Worm (Caenorhabditis elegans) whole organism, L4 larva: Measurements from ENCODE around the gene eol-1.

Experiments
- F10B5.3 ChIP-seq: sonication (generic microtip); optimal IDR thresholded peaks from 2 replicates; lab custom pipeline; 2016; ENCODE audit warnings: mild to moderate bottlenecking, missing genetic modification characterization, missing compliant biosample characterization
- F26F4.8 ChIP-seq: fragments of 200-800 bp; sonication (Bioruptor generic); conservative IDR thresholded peaks from 2 replicates; pipeline ENCODE4 v1.3.6; 2022; ENCODE audit warnings: missing genetic modification characterization, missing compliant biosample characterization
- F37D6.2 ChIP-seq: sonication (generic microtip); optimal IDR thresholded peaks from 2 replicates; lab custom pipeline; 2016; ENCODE audit warnings: mild to moderate bottlenecking, missing genetic modification characterization, missing compliant biosample characterization
- F44E2.7 ChIP-seq: fragments of 200-800 bp; sonication (Bioruptor generic); IDR thresholded peaks from 2 replicates; pipeline ENCODE4 v2.1.2; 2022; ENCODE audit warnings: missing genetic modification characterization, missing compliant biosample characterization
- F49E8.2 ChIP-seq: sonication (generic microtip); optimal IDR thresholded peaks from 2 replicates; lab custom pipeline; 2016; ENCODE audit warnings: missing compliant biosample characterization, mild to moderate bottlenecking, missing genetic modification characterization, borderline replicate concordance
- Y105C5A.15 ChIP-seq: fragments of 200-800 bp; sonication (Bioruptor generic); IDR thresholded peaks from 2 replicates; pipeline ENCODE4 v1.3.6; 2022; ENCODE audit warnings: missing genetic modification characterization, missing compliant biosample characterization
- Y48G9A.11 ChIP-seq: fragments of 200-800 bp; sonication (Bioruptor generic); IDR thresholded peaks from 2 replicates; pipeline ENCODE4 v1.3.6; 2022; ENCODE audit warnings: missing genetic modification reagents, missing genetic modification characterization, missing compliant biosample characterization
- ZK546.5 ChIP-seq, 2 experiments: sonication (generic microtip); optimal IDR thresholded peaks; 2 replicates each; lab custom pipeline; 2017; ENCODE audit warnings: missing biosample characterization in 2 of 2, missing genetic modification characterization in 2 of 2
- aha-1 ChIP-seq: fragments of 150-350 bp; peaks from one replicate; lab custom pipeline; 2014; ENCODE audit warnings: missing biosample characterization, missing genetic modification characterization
- aly-2 ChIP-seq: sonication (generic microtip); optimal IDR thresholded peaks from 2 replicates; lab custom pipeline; 2018; ENCODE audit warnings: missing biosample characterization, missing genetic modification characterization
- arid-1 ChIP-seq: fragments of 200-800 bp; sonication (Bioruptor generic); conservative IDR thresholded peaks from 2 replicates; pipeline ENCODE4 v1.3.6; 2022; ENCODE audit warnings: missing genetic modification reagents, missing genetic modification characterization, missing compliant biosample characterization
- cey-2 ChIP-seq: sonication (generic microtip); optimal IDR thresholded peaks from 3 replicates; lab custom pipeline; 2017; ENCODE audit warnings: missing genetic modification characterization, mild to moderate bottlenecking, missing compliant biosample characterization, antibody characterized with exemption, borderline replicate concordance; ENCODE audit not compliant: insufficient read depth
- daf-12 ChIP-seq: fragments of 150-350 bp; optimal IDR thresholded peaks from 2 replicates; lab custom pipeline; 2014; ENCODE audit warnings: missing biosample characterization, missing genetic modification reagents, missing genetic modification characterization
- dmd-8 ChIP-seq: fragments of 200-800 bp; sonication (Bioruptor generic); IDR thresholded peaks from 2 replicates; pipeline ENCODE4 v1.3.6; 2022; ENCODE audit warnings: missing genetic modification characterization, missing compliant biosample characterization
- dmd-9 ChIP-seq: fragments of 200-800 bp; sonication (Bioruptor generic); IDR thresholded peaks from 2 replicates; pipeline ENCODE4 v1.3.6; 2022; ENCODE audit warnings: missing genetic modification reagents, missing genetic modification characterization, missing compliant biosample characterization
- dve-1 ChIP-seq: sonication (generic microtip); optimal IDR thresholded peaks from 2 replicates; lab custom pipeline; 2017; ENCODE audit warnings: antibody characterized with exemption, mild to moderate bottlenecking, missing genetic modification characterization, missing compliant biosample characterization; ENCODE audit not compliant: insufficient read depth
- egl-27 ChIP-seq: sonication (generic microtip); optimal IDR thresholded peaks from 3 replicates; lab custom pipeline; 2017; ENCODE audit warnings: missing biosample characterization, missing genetic modification reagents, missing genetic modification characterization
- fkh-10 ChIP-seq: fragments of 150-350 bp; optimal IDR thresholded peaks from 2 replicates; lab custom pipeline; 2014; ENCODE audit warnings: missing biosample characterization, missing genetic modification reagents, missing genetic modification characterization
- fos-1 ChIP-seq: fragments of 150-350 bp; optimal IDR thresholded peaks from 2 replicates; lab custom pipeline; 2014; ENCODE audit warnings: missing biosample characterization, missing genetic modification characterization
- gei-8 ChIP-seq: fragments of 200-800 bp; sonication (Bioruptor generic); optimal IDR thresholded peaks from 2 replicates; lab custom pipeline; 2018; ENCODE audit warnings: mild to moderate bottlenecking, missing genetic modification characterization, missing compliant biosample characterization
- hlh-11 ChIP-seq: fragments of 200-800 bp; sonication (Bioruptor generic); optimal IDR thresholded peaks from 2 replicates; lab custom pipeline; 2018; ENCODE audit warnings: mild to moderate bottlenecking, missing genetic modification characterization, missing compliant biosample characterization
- hmg-1.1 ChIP-seq: fragments of 200-800 bp; sonication (Bioruptor generic); IDR thresholded peaks from 2 replicates; pipeline ENCODE4 v1.3.6; 2022; ENCODE audit warnings: missing genetic modification reagents, missing genetic modification characterization, missing compliant biosample characterization
- lim-7 ChIP-seq: fragments of 200-800 bp; sonication (Bioruptor generic); IDR thresholded peaks from 2 replicates; pipeline ENCODE4 v1.3.6; 2022; ENCODE audit warnings: missing genetic modification characterization, missing compliant biosample characterization
- lin-38 ChIP-seq: fragments of 200-800 bp; sonication (Bioruptor generic); IDR thresholded peaks from 2 replicates; pipeline ENCODE4 v1.3.6; 2022; ENCODE audit warnings: missing genetic modification reagents, missing genetic modification characterization, missing compliant biosample characterization
- mdl-1 ChIP-seq, 2 experiments: fragments of 150-350 bp in 1 of 2; sonication (generic microtip) in 1 of 2; optimal IDR thresholded peaks; 2 replicates each; lab custom pipeline; 2014 to 2017; ENCODE audit warnings: missing biosample characterization in 2 of 2, missing genetic modification characterization in 2 of 2
- mdt-29 ChIP-seq: fragments of 200-800 bp; sonication (Bioruptor generic); IDR thresholded peaks from 2 replicates; pipeline ENCODE4 v1.3.6; 2022; ENCODE audit warnings: missing genetic modification reagents, missing genetic modification characterization, missing compliant biosample characterization
- mep-1 ChIP-seq: fragments of 150-350 bp; sonication (generic microtip); optimal IDR thresholded peaks from 3 replicates; lab custom pipeline; 2014; ENCODE audit warnings: missing biosample characterization, missing genetic modification characterization
- mes-2 ChIP-seq: sonication (generic microtip); optimal IDR thresholded peaks from 2 replicates; lab custom pipeline; 2016; ENCODE audit warnings: missing genotype, mild to moderate bottlenecking, missing genetic modification characterization, missing compliant biosample characterization; ENCODE audit not compliant: poor library complexity, severe bottlenecking
- nhr-102 ChIP-seq: sonication (generic microtip); optimal IDR thresholded peaks from 2 replicates; lab custom pipeline; 2016; ENCODE audit warnings: mild to moderate bottlenecking, missing genetic modification characterization, moderate library complexity, missing compliant biosample characterization
- nhr-76 ChIP-seq: fragments of 150-350 bp; optimal IDR thresholded peaks from 2 replicates; lab custom pipeline; 2014; ENCODE audit warnings: missing biosample characterization, missing genetic modification characterization
- pha-4 ChIP-seq, 2 experiments: fragments of 150-350 bp in 1 of 2; fragments of 200-800 bp in 1 of 2; sonication (Bioruptor generic) in 1 of 2; IDR thresholded peaks in 1 of 2; optimal IDR thresholded peaks in 1 of 2; 2 replicates each; pipeline versions ENCODE4 v1.3.6 to Lab custom; 2014 to 2022; ENCODE audit warnings: missing genetic modification characterization in 2 of 2, missing genetic modification reagents in 2 of 2, missing biosample characterization in 1 of 2, missing compliant biosample characterization in 1 of 2
- snpc-1.2 ChIP-seq: fragments of 200-800 bp; sonication (Bioruptor generic); IDR thresholded peaks from 2 replicates; pipeline ENCODE4 v1.3.6; 2022; ENCODE audit warnings: missing genetic modification reagents, missing genetic modification characterization, missing compliant biosample characterization
- snpc-4 ChIP-seq: fragments of 150-350 bp; optimal IDR thresholded peaks from 2 replicates; lab custom pipeline; 2014; ENCODE audit warnings: missing biosample characterization, missing genetic modification characterization
- spr-1 ChIP-seq: sonication (generic microtip); optimal IDR thresholded peaks from 2 replicates; lab custom pipeline; 2016; ENCODE audit warnings: mild to moderate bottlenecking, missing genetic modification characterization, missing compliant biosample characterization
- spr-3 ChIP-seq: fragments of 200-800 bp; sonication (Bioruptor generic); optimal IDR thresholded peaks from 2 replicates; lab custom pipeline; 2018; ENCODE audit warnings: mild to moderate bottlenecking, missing genetic modification characterization, missing compliant biosample characterization
- tag-97 ChIP-seq: fragments of 200-800 bp; sonication (Bioruptor generic); IDR thresholded peaks from 2 replicates; pipeline ENCODE4 v1.3.6; 2022; ENCODE audit warnings: missing genetic modification characterization, missing compliant biosample characterization
- unc-130 ChIP-seq: sonication (generic microtip); optimal IDR thresholded peaks from 2 replicates; lab custom pipeline; 2016; ENCODE audit warnings: missing genetic modification reagents, missing genetic modification characterization, missing compliant biosample characterization
- zag-1 ChIP-seq: fragments of 150-350 bp; optimal IDR thresholded peaks from 2 replicates; lab custom pipeline; 2014; ENCODE audit warnings: missing biosample characterization, missing genetic modification characterization

The eol-1 gene

ce11 chrV:13961927-13962419 lies 18.7 kb downstream of the eol-1 start, which contains the start of the genes algn-13 and R10D12.13 (continued):
- TF ChIP-seq nhr-102 (tag; lab: Kevin White, UChicago) (peak; percentile 19), hmg-1.1 (peak; percentile 63), aha-1 (tag; lab: Kevin White, UChicago) (peak; percentile 81), fos-1 (tag; lab: Kevin White, UChicago) (no peak), aly-2 (tag; lab: Kevin White, UChicago) (no peak), F49E8.2 (tag; lab: Kevin White, UChicago) (no peak), snpc-1.2 (peak; percentile 61; the same call in 1 of the 2 replicates), spr-3 (no peak), pha-4 (GFP tag; IDR thresholded peaks at IDR 0.05; lab: Robert Waterston, UW) (peak; percentile 73; the same call in 1 of the 2 replicates), pha-4 (tag; optimal IDR thresholded peaks at IDR 0.05; lab: Kevin White, UChicago) (no peak), lin-38 (GFP tag; lab: Robert Waterston, UW) (peak; percentile 82), nhr-76 (tag; lab: Kevin White, UChicago) (no peak), dmd-9 (GFP tag; lab: Robert Waterston, UW) (no peak), gei-8 (GFP tag; lab: Kevin White, UChicago) (no peak), F26F4.8 (GFP tag; lab: Robert Waterston, UW) (no peak), fkh-10 (no peak), egl-27 (tag; lab: Kevin White, UChicago) (no peak), mdt-29 (GFP tag; lab: Robert Waterston, UW) (no peak), daf-12 (tag; lab: Kevin White, UChicago) (no peak), unc-130 (GFP tag; lab: Kevin White, UChicago) (peak; percentile 72), hlh-11 (tag; lab: Kevin White, UChicago) (peak; percentile 55), mes-2 (tag; lab: Kevin White, UChicago) (peak; percentile 93), ZK546.5 (tag; optimal IDR thresholded peaks at IDR 0.05; lab: Kevin White, UChicago) (no peak), F44E2.7 (GFP tag; lab: Robert Waterston, UW) (no peak), Y48G9A.11 (GFP tag; lab: Robert Waterston, UW) (0 out of 2 replicates have a peak, but pooled peaks have one; percentile 32), F37D6.2 (tag; lab: Kevin White, UChicago) (no peak), tag-97 (GFP tag; lab: Robert Waterston, UW) (no peak), snpc-4 (tag; lab: Kevin White, UChicago) (no peak), spr-1 (tag; lab: Kevin White, UChicago) (peak; percentile 41), zag-1 (no peak), mdl-1 (tag; optimal IDR thresholded peaks at IDR 0.05; lab: Kevin White, UChicago) (no peak), dve-1 (tag; lab: Kevin White, UChicago) (peak; percentile 61), arid-1 (GFP tag; lab: Robert Waterston, UW) (peak; percentile 56; the same call in 1 of the 2 replicates), F10B5.3 (tag; lab: Kevin White, UChicago) (no peak), lim-7 (GFP tag; lab: Robert Waterston, UW) (no peak), Y105C5A.15 (GFP tag; lab: Robert Waterston, UW) (no peak), dmd-8 (GFP tag; lab: Robert Waterston, UW) (no peak), cey-2 (tag; lab: Kevin White, UChicago) (no peak), mep-1 (no peak)

DNA sequence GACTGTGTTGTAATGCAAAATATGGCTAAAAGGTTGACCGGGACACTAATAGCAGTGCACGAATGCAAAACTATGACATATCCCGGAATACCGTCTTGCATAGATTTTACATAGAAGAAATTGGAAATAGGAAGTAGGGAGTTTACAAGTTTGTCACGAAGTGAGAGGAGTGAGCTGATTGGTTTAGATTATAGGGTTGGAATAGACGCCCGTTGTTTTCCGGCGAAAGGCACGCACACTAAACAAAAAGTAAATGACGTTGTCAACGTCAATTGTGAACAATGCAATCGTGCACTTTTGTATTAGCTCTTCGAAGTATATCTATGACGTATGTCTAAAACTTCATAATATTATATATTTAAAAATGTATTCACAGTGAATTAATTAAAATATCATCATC lies 19.8 kb downstream of the eol-1 start, which contains the start of gene srh-24:
srh-24 (minus strand) TSS at position 101 of the 400 bp plus-strand sequence.
- TF ChIP-seq snpc-4 (tag; lab: Kevin White, UChicago) (no peak), spr-3 (no peak), dve-1 (tag; lab: Kevin White, UChicago) (no peak)
